Worm (Caenorhabditis elegans): ENCODE measurements around the gene myrf-2.

DNA sequence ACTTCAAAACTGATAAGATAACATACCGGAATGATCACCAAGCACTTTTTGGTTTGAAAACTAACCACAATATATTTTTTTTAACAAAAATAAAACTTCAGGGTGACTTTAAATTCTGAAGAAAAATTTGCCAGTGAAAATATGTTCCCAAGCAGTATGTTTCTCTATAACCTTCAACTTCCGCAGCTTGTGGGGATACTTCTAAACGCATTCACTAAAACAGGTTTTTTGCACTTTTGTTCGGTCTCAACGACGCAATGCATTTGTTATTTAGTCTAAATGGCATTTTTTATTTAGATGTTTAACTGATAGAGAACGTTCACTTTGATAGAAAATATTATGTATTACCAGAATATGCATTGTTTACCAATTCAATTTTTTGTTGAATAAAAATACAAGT, 4.9 kb downstream of the myrf-2 start:
- TF ChIP-seq nhr-28 (tag; optimal IDR thresholded peaks at IDR 0.05) (no peak), elt-3 (tag; optimal IDR thresholded peaks at IDR 0.05) (no peak), hlh-1 (tag; optimal IDR thresholded peaks at IDR 0.05) (no peak), mab-5 (tag; optimal IDR thresholded peaks at IDR 0.05) (no peak)

All from whole organism, mixed stage, embryonic.